Fruit fly (Drosophila melanogaster) whole organism, embryonic: ENCODE data around the gene CG15914.

Experiments
- Antp ChIP-seq: fragments of 200-800 bp; sonication (Bioruptor generic); optimal IDR thresholded peaks from 3 replicates; lab custom pipeline; 2016; ENCODE audit warnings: missing biosample characterization, missing genetic modification characterization
- Atf3 ChIP-seq: fragments of 200-800 bp; sonication (Bioruptor generic); optimal IDR thresholded peaks from 3 replicates; lab custom pipeline; 2016; ENCODE audit warnings: missing biosample characterization, missing genetic modification characterization
- Bdp1 ChIP-seq: fragments of 200-800 bp; sonication (Bioruptor generic); optimal IDR thresholded peaks from 3 replicates; lab custom pipeline; 2016; ENCODE audit warnings: missing biosample characterization, missing genetic modification characterization
- Bgb ChIP-seq: fragments of 200-800 bp; sonication (Bioruptor generic); IDR thresholded peaks from 2 replicates; pipeline ENCODE4 v1.3.6; 2022; ENCODE audit warnings: missing biosample characterization, missing genetic modification characterization; ENCODE audit not compliant: partially characterized antibody
- CG11085 ChIP-seq: fragments of 200-800 bp; sonication (Bioruptor generic); IDR thresholded peaks from 2 replicates; pipeline ENCODE4 v1.3.6; 2022; ENCODE audit warnings: missing biosample characterization, missing genetic modification characterization
- CG11723 ChIP-seq: fragments of 200-800 bp; sonication (Bioruptor generic); optimal IDR thresholded peaks from 2 replicates; lab custom pipeline; 2017; ENCODE audit warnings: missing biosample characterization, mild to moderate bottlenecking, missing genetic modification characterization
- CG14710 ChIP-seq: fragments of 200-800 bp; sonication (Bioruptor generic); optimal IDR thresholded peaks from 3 replicates; lab custom pipeline; 2019; ENCODE audit warnings: missing biosample characterization, mild to moderate bottlenecking, missing genetic modification characterization, moderate library complexity
- CG15514 ChIP-seq: fragments of 200-800 bp; sonication (Bioruptor generic); optimal IDR thresholded peaks from 3 replicates; lab custom pipeline; 2017; ENCODE audit warnings: missing biosample characterization, missing genetic modification characterization, mild to moderate bottlenecking, moderate library complexity, missing genetic modification reagents
- CG17912 ChIP-seq: fragments of 200-800 bp; sonication (Bioruptor generic); optimal IDR thresholded peaks from 2 replicates; lab custom pipeline; 2018; ENCODE audit warnings: missing biosample characterization, mild to moderate bottlenecking, missing genetic modification characterization
- CG1832 ChIP-seq: fragments of 200-800 bp; sonication (Bioruptor generic); optimal IDR thresholded peaks from 2 replicates; lab custom pipeline; 2017; ENCODE audit warnings: missing biosample characterization, mild to moderate bottlenecking, missing genetic modification characterization, inconsistent platforms
- CG18764 ChIP-seq: fragments of 200-800 bp; sonication (Bioruptor generic); optimal IDR thresholded peaks from 3 replicates; lab custom pipeline; 2016; ENCODE audit warnings: missing biosample characterization, missing genetic modification characterization
- CG2199 ChIP-seq: fragments of 200-800 bp; sonication (Bioruptor generic); IDR thresholded peaks from 3 replicates; pipeline ENCODE4 v1.3.6; 2022; ENCODE audit warnings: missing biosample characterization, missing genetic modification characterization
- CG30403 ChIP-seq: fragments of 200-800 bp; sonication (Bioruptor generic); optimal IDR thresholded peaks from 3 replicates; lab custom pipeline; 2016; ENCODE audit warnings: missing biosample characterization, missing genetic modification characterization
- CG31365 ChIP-seq: fragments of 200-800 bp; sonication (Bioruptor generic); optimal IDR thresholded peaks from 2 replicates; lab custom pipeline; 2018; ENCODE audit warnings: missing biosample characterization, mild to moderate bottlenecking, missing genetic modification characterization
- CG32532 ChIP-seq: fragments of 200-800 bp; sonication (Bioruptor generic); IDR thresholded peaks from 2 replicates; pipeline ENCODE4 v1.3.6; 2022; ENCODE audit warnings: missing biosample characterization, missing genetic modification characterization
- CG4360 ChIP-seq: fragments of 200-800 bp; sonication (Bioruptor generic); IDR thresholded peaks from 2 replicates; pipeline ENCODE4 v1.3.6; 2022; ENCODE audit warnings: missing biosample characterization, missing genetic modification characterization
- CG6689 ChIP-seq: fragments of 200-800 bp; sonication (Bioruptor generic); IDR thresholded peaks from 2 replicates; pipeline ENCODE4 v1.3.6; 2022; ENCODE audit warnings: missing biosample characterization, missing genetic modification characterization
- Camta ChIP-seq: fragments of 200-800 bp; sonication (Bioruptor generic); optimal IDR thresholded peaks from 2 replicates; lab custom pipeline; 2016; ENCODE audit warnings: missing biosample characterization, missing genetic modification characterization
- Drgx ChIP-seq: fragments of 200-800 bp; sonication (Bioruptor generic); IDR thresholded peaks from 2 replicates; pipeline ENCODE4 v1.3.6; 2022; ENCODE audit warnings: missing biosample characterization, missing genetic modification characterization
- Lim3 ChIP-seq: fragments of 200-800 bp; sonication (Bioruptor generic); IDR thresholded peaks from 2 replicates; pipeline ENCODE4 v1.3.6; 2022; ENCODE audit warnings: missing biosample characterization, missing genetic modification characterization
- MTF-1 ChIP-seq: fragments of 200-800 bp; sonication (Bioruptor generic); optimal IDR thresholded peaks from 2 replicates; lab custom pipeline; 2018; ENCODE audit warnings: missing biosample characterization, mild to moderate bottlenecking, missing genetic modification characterization, borderline replicate concordance
- Meics ChIP-seq: fragments of 200-800 bp; sonication (Bioruptor generic); optimal IDR thresholded peaks from 2 replicates; lab custom pipeline; 2017; ENCODE audit warnings: missing biosample characterization, mild to moderate bottlenecking, missing genetic modification characterization
- Oaz ChIP-seq: fragments of 200-800 bp; sonication (Bioruptor generic); IDR thresholded peaks from 2 replicates; pipeline ENCODE4 v1.3.6; 2022; ENCODE audit warnings: missing biosample characterization, missing genetic modification characterization
- Poxn ChIP-seq: fragments of 200-800 bp; sonication (Bioruptor generic); IDR thresholded peaks from 2 replicates; pipeline ENCODE4 v1.3.6; 2022; ENCODE audit warnings: missing biosample characterization, missing genetic modification characterization
- Ptx1 ChIP-seq: fragments of 200-800 bp; sonication (Bioruptor generic); IDR thresholded peaks from 2 replicates; pipeline ENCODE4 v1.3.6; 2022; ENCODE audit warnings: missing biosample characterization, missing genetic modification characterization
- Ssrp ChIP-seq: fragments of 200-800 bp; sonication (Bioruptor generic); optimal IDR thresholded peaks from 2 replicates; lab custom pipeline; 2018; ENCODE audit warnings: missing biosample characterization, mild to moderate bottlenecking, missing genetic modification characterization, moderate library complexity
- TFAM ChIP-seq: fragments of 200-800 bp; sonication (Bioruptor generic); optimal IDR thresholded peaks from 2 replicates; lab custom pipeline; 2017; ENCODE audit warnings: missing biosample characterization, missing genetic modification characterization, inconsistent platforms
- Tbp ChIP-seq: fragments of >200 bp; optimal IDR thresholded peaks from 2 replicates; lab custom pipeline; 2018; ENCODE audit warnings: missing biosample characterization, missing genetic modification characterization
- ab ChIP-seq: fragments of 200-800 bp; sonication (Bioruptor generic); optimal IDR thresholded peaks from 2 replicates; lab custom pipeline; 2016; ENCODE audit warnings: missing biosample characterization, missing genetic modification characterization
- ac ChIP-seq: fragments of 200-800 bp; sonication (Bioruptor generic); optimal IDR thresholded peaks from 3 replicates; lab custom pipeline; 2017; ENCODE audit warnings: missing biosample characterization, mild to moderate bottlenecking, missing genetic modification characterization
- ase ChIP-seq: fragments of 200-800 bp; sonication (Bioruptor generic); IDR thresholded peaks from 3 replicates; pipeline ENCODE4 v1.3.6; 2022; ENCODE audit warnings: missing biosample characterization, missing genetic modification characterization
- bowl ChIP-seq: fragments of 200-800 bp; sonication (Bioruptor generic); IDR thresholded peaks from 2 replicates; pipeline ENCODE4 v1.3.6; 2022; ENCODE audit warnings: missing biosample characterization, missing genetic modification characterization
- cg ChIP-seq: fragments of 200-800 bp; sonication (Bioruptor generic); optimal IDR thresholded peaks from 3 replicates; lab custom pipeline; 2019; ENCODE audit warnings: missing biosample characterization, mild to moderate bottlenecking, missing genetic modification characterization, moderate library complexity
- dan ChIP-seq: fragments of 200-800 bp; sonication (Bioruptor generic); IDR thresholded peaks from 2 replicates; pipeline ENCODE4 v1.3.6; 2022; ENCODE audit warnings: missing biosample characterization, missing genetic modification characterization
- dmrt11E ChIP-seq: fragments of 200-800 bp; sonication (Bioruptor generic); optimal IDR thresholded peaks from 3 replicates; lab custom pipeline; 2018; ENCODE audit warnings: missing biosample characterization, mild to moderate bottlenecking, missing genetic modification characterization, moderate library complexity
- fd64A ChIP-seq: fragments of 200-800 bp; sonication (Bioruptor generic); optimal IDR thresholded peaks from 3 replicates; lab custom pipeline; 2018; ENCODE audit warnings: missing biosample characterization, mild to moderate bottlenecking, missing genetic modification characterization
- grau ChIP-seq: fragments of 200-800 bp; optimal IDR thresholded peaks from 3 replicates; lab custom pipeline; 2019; ENCODE audit warnings: missing biosample characterization, mild to moderate bottlenecking, missing genetic modification characterization, moderate library complexity
- h ChIP-seq: fragments of >200 bp; optimal IDR thresholded peaks from 2 replicates; lab custom pipeline; 2017
- hbn ChIP-seq: fragments of 200-800 bp; sonication (Bioruptor generic); IDR thresholded peaks from 2 replicates; pipeline ENCODE4 v1.3.6; 2022; ENCODE audit warnings: missing biosample characterization, missing genetic modification characterization; ENCODE audit not compliant: partially characterized antibody
- ind ChIP-seq: fragments of 200-800 bp; sonication (Bioruptor generic); optimal IDR thresholded peaks from 3 replicates; lab custom pipeline; 2016; ENCODE audit warnings: missing biosample characterization, missing genetic modification characterization
- kah ChIP-seq: fragments of 200-800 bp; sonication (Bioruptor generic); optimal IDR thresholded peaks from 2 replicates; lab custom pipeline; 2018; ENCODE audit warnings: missing biosample characterization, mild to moderate bottlenecking, missing genetic modification characterization
- kay ChIP-seq: fragments of 200-800 bp; sonication (Bioruptor generic); optimal IDR thresholded peaks from 2 replicates; lab custom pipeline; 2016; ENCODE audit warnings: missing biosample characterization, missing genetic modification characterization
- lab ChIP-seq: fragments of 200-800 bp; sonication (Bioruptor generic); optimal IDR thresholded peaks from 3 replicates; lab custom pipeline; 2017; ENCODE audit warnings: missing biosample characterization, missing genetic modification characterization, mild to moderate bottlenecking, moderate library complexity, missing genetic modification reagents
- mld ChIP-seq: fragments of 200-800 bp; sonication (Bioruptor generic); IDR thresholded peaks from 3 replicates; pipeline ENCODE4 v1.3.6; 2022; ENCODE audit warnings: missing biosample characterization, missing genetic modification characterization; ENCODE audit not compliant: partially characterized antibody
- org-1 ChIP-seq: fragments of 200-800 bp; sonication (Bioruptor generic); optimal IDR thresholded peaks from 2 replicates; lab custom pipeline; 2017; ENCODE audit warnings: missing biosample characterization, missing genetic modification characterization
- pho ChIP-seq: fragments of 200-800 bp; sonication (Bioruptor generic); optimal IDR thresholded peaks from 2 replicates; lab custom pipeline; 2016; ENCODE audit warnings: missing biosample characterization, missing genetic modification characterization
- ranshi ChIP-seq: fragments of 200-800 bp; sonication (Bioruptor generic); IDR thresholded peaks from 2 replicates; pipeline ENCODE4 v1.3.6; 2022; ENCODE audit warnings: missing biosample characterization, missing genetic modification characterization
- ro ChIP-seq: fragments of 200-800 bp; sonication (Bioruptor generic); IDR thresholded peaks from 2 replicates; pipeline ENCODE4 v1.3.6; 2022; ENCODE audit warnings: missing biosample characterization, missing genetic modification characterization
- schlank ChIP-seq: fragments of 200-800 bp; sonication (Bioruptor generic); optimal IDR thresholded peaks from 2 replicates; lab custom pipeline; 2018; ENCODE audit warnings: missing biosample characterization, mild to moderate bottlenecking, missing genetic modification characterization
- stc ChIP-seq: fragments of 200-800 bp; sonication (Bioruptor generic); IDR thresholded peaks from 2 replicates; pipeline ENCODE4 v1.3.6; 2022; ENCODE audit warnings: missing biosample characterization, missing genetic modification characterization
- tin ChIP-seq: fragments of 200-800 bp; sonication (Bioruptor generic); optimal IDR thresholded peaks from 3 replicates; lab custom pipeline; 2016; ENCODE audit warnings: missing biosample characterization, missing genetic modification characterization
- toy ChIP-seq: fragments of 200-800 bp; sonication (Bioruptor generic); IDR thresholded peaks from 2 replicates; pipeline ENCODE4 v1.3.6; 2022; ENCODE audit warnings: missing biosample characterization, missing genetic modification characterization
- zen2 ChIP-seq: fragments of 200-800 bp; sonication (Bioruptor generic); IDR thresholded peaks from 3 replicates; pipeline ENCODE4 v1.3.6; 2022; ENCODE audit warnings: missing biosample characterization, missing genetic modification characterization; ENCODE audit not compliant: partially characterized antibody

CG15914 gene

dm6 chrX:15860479-15860878 lies 7.3 kb downstream of the CG15914 start (continued):
- TF ChIP-seq Meics (GFP tag; lab: Kevin White, UChicago): no peak
- TF ChIP-seq tin: no peak
- TF ChIP-seq Drgx (GFP tag; lab: Robert Waterston, UW): peak; percentile 58
- no peak for TF ChIP-seq org-1 (GFP tag; lab: Kevin White, UChicago)
- TF ChIP-seq CG11085 (GFP tag; lab: Robert Waterston, UW): no peak
- TF ChIP-seq Ssrp (tag; lab: Kevin White, UChicago): no peak
- TF ChIP-seq kah (GFP tag; lab: Kevin White, UChicago): peak; percentile 49
- TF ChIP-seq lab (GFP tag; lab: Kevin White, UChicago): peak; percentile 47
- TF ChIP-seq CG17912 (GFP tag; lab: Kevin White, UChicago): no peak
- no peak for TF ChIP-seq Ptx1
- TF ChIP-seq Camta (GFP tag; lab: Kevin White, UChicago): no peak
- no peak for TF ChIP-seq TFAM (GFP tag; lab: Kevin White, UChicago)
- 0 out of 2 replicates have a peak, but pooled peaks have one; percentile 21 for TF ChIP-seq hbn (GFP tag; lab: Robert Waterston, UW)
- no peak for TF ChIP-seq CG30403
- TF ChIP-seq dan: no peak
- TF ChIP-seq bowl: no peak
- TF ChIP-seq CG14710 (tag; lab: Kevin White, UChicago): no peak
- no peak for TF ChIP-seq dmrt11E (tag; lab: Kevin White, UChicago)
- no peak for TF ChIP-seq Tbp (GFP tag; lab: Kevin White, UChicago)
- TF ChIP-seq CG32532: peak; percentile 44
- peak; percentile 82 for TF ChIP-seq CG2199
- no peak for TF ChIP-seq zen2 (GFP tag; lab: Robert Waterston, UW)
- peak; percentile 24 for TF ChIP-seq CG15514 (GFP tag; lab: Kevin White, UChicago)
- TF ChIP-seq ranshi (GFP tag; lab: Robert Waterston, UW): 0 out of 2 replicates have a peak, but pooled peaks have one; percentile 35
- TF ChIP-seq Bdp1 (GFP tag; lab: Kevin White, UChicago): no peak
- no peak for TF ChIP-seq fd64A
- no peak for TF ChIP-seq CG18764 (GFP tag; lab: Kevin White, UChicago)
- no peak for TF ChIP-seq schlank (tag; lab: Kevin White, UChicago)
- peak; percentile 31 for TF ChIP-seq cg (GFP tag; lab: Kevin White, UChicago)
- TF ChIP-seq CG6689: 0 out of 2 replicates have a peak, but pooled peaks have one; percentile 23
- no peak for TF ChIP-seq h (lab: Kevin White, UChicago)
- no peak for TF ChIP-seq ac
- TF ChIP-seq Poxn: no peak
- TF ChIP-seq Atf3 (GFP tag; lab: Kevin White, UChicago): no peak
- peak; percentile 56; the same call in 1 of the 2 replicates for TF ChIP-seq Bgb (GFP tag; lab: Robert Waterston, UW)
- TF ChIP-seq ase (GFP tag; lab: Robert Waterston, UW): no peak
- TF ChIP-seq Oaz (GFP tag; lab: Robert Waterston, UW): no peak
- no peak for TF ChIP-seq toy (GFP tag; lab: Robert Waterston, UW)
- TF ChIP-seq mld (GFP tag; lab: Robert Waterston, UW): no peak
- TF ChIP-seq ab (GFP tag; lab: Kevin White, UChicago): no peak
- no peak for TF ChIP-seq stc (GFP tag; lab: Robert Waterston, UW)
- TF ChIP-seq Antp (GFP tag; lab: Kevin White, UChicago): no peak
- peak; percentile 99 for TF ChIP-seq CG1832 (GFP tag; lab: Kevin White, UChicago)
- peak; percentile 3 for TF ChIP-seq grau (tag; lab: Kevin White, UChicago)
- TF ChIP-seq CG31365: no peak
- no peak for TF ChIP-seq CG11723 (GFP tag; lab: Kevin White, UChicago)
- TF ChIP-seq Lim3 (GFP tag; lab: Robert Waterston, UW): no peak
- peak; percentile 19 for TF ChIP-seq pho (GFP tag; lab: Kevin White, UChicago)
- peak; percentile 81 for TF ChIP-seq MTF-1 (GFP tag; lab: Kevin White, UChicago)
- TF ChIP-seq ind (GFP tag; lab: Kevin White, UChicago): no peak
- TF ChIP-seq CG4360: no peak
- no peak for TF ChIP-seq ro (GFP tag; lab: Robert Waterston, UW)
- TF ChIP-seq kay: no peak
